Worm (Caenorhabditis elegans) whole organism, young adult: ENCODE results near the gene acn-1.
A peak's percentile ranks its signal among the peaks of the same experiment; 100 is the strongest.

Source experiments
- B0261.1 ChIP-seq: sonication (generic microtip); optimal IDR thresholded peaks from 2 replicates; lab custom pipeline; 2016; ENCODE audit warnings: mild to moderate bottlenecking, missing genetic modification characterization, moderate library complexity, missing compliant biosample characterization
- C06A6.2 ChIP-seq: fragments of 200-800 bp; sonication (Bioruptor generic); conservative IDR thresholded peaks from 2 replicates; pipeline ENCODE4 v1.3.6; 2022; ENCODE audit warnings: missing genetic modification characterization, missing compliant biosample characterization
- F22D6.2 ChIP-seq: sonication (generic microtip); optimal IDR thresholded peaks from 2 replicates; lab custom pipeline; 2016; ENCODE audit warnings: mild to moderate bottlenecking, missing genetic modification characterization, missing compliant biosample characterization
- F33H1.4 ChIP-seq: fragments of 200-800 bp; sonication (Bioruptor generic); IDR thresholded peaks from 2 replicates; pipeline ENCODE4 v1.3.6; 2022; ENCODE audit warnings: missing genetic modification reagents, missing genetic modification characterization, missing compliant biosample characterization
- F49E8.2 ChIP-seq: sonication (generic microtip); optimal IDR thresholded peaks from 3 replicates; lab custom pipeline; 2017; ENCODE audit warnings: missing genetic modification characterization, mild to moderate bottlenecking, missing compliant biosample characterization, antibody characterized with exemption, moderate library complexity; ENCODE audit not compliant: insufficient read depth
- F57A8.1 ChIP-seq: fragments of 200-800 bp; sonication (Bioruptor generic); optimal IDR thresholded peaks from 2 replicates; lab custom pipeline; 2018; ENCODE audit warnings: mild to moderate bottlenecking, missing genetic modification characterization, moderate library complexity, missing compliant biosample characterization
- K11D2.4 ChIP-seq: fragments of 200-800 bp; sonication (Bioruptor generic); IDR thresholded peaks from 2 replicates; pipeline ENCODE4 v1.3.6; 2022; ENCODE audit warnings: missing genetic modification reagents, missing genetic modification characterization, missing compliant biosample characterization
- T26A5.8 ChIP-seq: sonication (generic microtip); optimal IDR thresholded peaks from 2 replicates; lab custom pipeline; 2016; ENCODE audit warnings: missing genetic modification characterization, missing compliant biosample characterization
- Y56A3A.18 ChIP-seq: fragments of 200-800 bp; sonication (Bioruptor generic); IDR thresholded peaks from 2 replicates; pipeline ENCODE4 v1.3.6; 2022; ENCODE audit warnings: missing genetic modification reagents, missing genetic modification characterization, missing compliant biosample characterization
- Y67H2A.10 ChIP-seq: fragments of 200-800 bp; sonication (Bioruptor generic); conservative IDR thresholded peaks from 2 replicates; pipeline ENCODE4 v1.3.6; 2022; ENCODE audit warnings: missing genetic modification reagents, missing genetic modification characterization, missing compliant biosample characterization
- atf-7 ChIP-seq: sonication (generic microtip); optimal IDR thresholded peaks from 2 replicates; lab custom pipeline; 2017; ENCODE audit warnings: mild to moderate bottlenecking, missing genetic modification characterization, missing compliant biosample characterization
- bed-2 ChIP-seq: fragments of 200-800 bp; sonication (Bioruptor generic); IDR thresholded peaks from 2 replicates; pipeline ENCODE4 v1.3.6; 2022; ENCODE audit warnings: missing genetic modification reagents, missing genetic modification characterization, missing compliant biosample characterization
- cebp-1 ChIP-seq, 2 experiments: fragments of 200-800 bp in 1 of 2; sonication (Bioruptor generic) in 1 of 2; sonication (generic microtip) in 1 of 2; IDR thresholded peaks in 1 of 2; optimal IDR thresholded peaks in 1 of 2; 2 replicates each; pipeline versions ENCODE4 v1.3.6 to Lab custom; 2017 to 2022; ENCODE audit warnings: missing compliant biosample characterization in 2 of 2, missing genetic modification characterization in 2 of 2, mild to moderate bottlenecking in 1 of 2, missing genetic modification reagents in 1 of 2, moderate library complexity in 1 of 2
- ceh-100 ChIP-seq: fragments of 200-800 bp; sonication (Bioruptor generic); IDR thresholded peaks from 2 replicates; pipeline ENCODE4 v1.3.6; 2022; ENCODE audit warnings: missing genetic modification reagents, missing genetic modification characterization, missing compliant biosample characterization
- ceh-58 ChIP-seq: fragments of 200-800 bp; sonication (Bioruptor generic); IDR thresholded peaks from 2 replicates; pipeline ENCODE4 v1.3.6; 2022; ENCODE audit warnings: missing genetic modification characterization, missing compliant biosample characterization
- chd-7 ChIP-seq: sonication (generic microtip); optimal IDR thresholded peaks from 2 replicates; lab custom pipeline; 2016; ENCODE audit warnings: mild to moderate bottlenecking, missing genetic modification characterization, moderate library complexity, missing compliant biosample characterization
- dpff-1 ChIP-seq: sonication (generic microtip); optimal IDR thresholded peaks from 2 replicates; lab custom pipeline; 2017; ENCODE audit warnings: mild to moderate bottlenecking, missing genetic modification characterization, missing compliant biosample characterization
- efl-1 ChIP-seq: fragments of 150-350 bp; optimal IDR thresholded peaks from 2 replicates; lab custom pipeline; 2014; ENCODE audit warnings: missing biosample characterization, missing genetic modification reagents, missing genetic modification characterization
- egl-18 ChIP-seq: fragments of 200-800 bp; sonication (Bioruptor generic); IDR thresholded peaks from 2 replicates; pipeline ENCODE4 v1.3.6; 2022; ENCODE audit warnings: missing genetic modification reagents, missing genetic modification characterization, missing compliant biosample characterization
- egl-44 ChIP-seq: fragments of 200-800 bp; sonication (Bioruptor generic); IDR thresholded peaks from 2 replicates; pipeline ENCODE4 v1.3.6; 2022; ENCODE audit warnings: missing genetic modification reagents, missing genetic modification characterization, missing compliant biosample characterization
- egrh-3 ChIP-seq: fragments of 200-800 bp; sonication (Bioruptor generic); IDR thresholded peaks from 2 replicates; pipeline ENCODE4 v1.3.6; 2022; ENCODE audit warnings: missing genetic modification reagents, missing genetic modification characterization, missing compliant biosample characterization
- ekl-4 ChIP-seq: fragments of 200-800 bp; sonication (Bioruptor generic); IDR thresholded peaks from 2 replicates; pipeline ENCODE4 v1.3.6; 2022; ENCODE audit warnings: missing genetic modification reagents, missing genetic modification characterization, missing compliant biosample characterization
- him-1 ChIP-seq: sonication (generic microtip); optimal IDR thresholded peaks from 2 replicates; lab custom pipeline; 2016; ENCODE audit warnings: missing genotype, missing genetic modification reagents, missing genetic modification characterization, missing compliant biosample characterization
- hlh-12 ChIP-seq: sonication (generic microtip); optimal IDR thresholded peaks from 2 replicates; lab custom pipeline; 2016; ENCODE audit warnings: missing genetic modification characterization, missing compliant biosample characterization
- hlh-26 ChIP-seq: fragments of 200-800 bp; sonication (Bioruptor generic); conservative IDR thresholded peaks from 2 replicates; pipeline ENCODE4 v1.3.6; 2022; ENCODE audit warnings: missing genetic modification reagents, missing genetic modification characterization, missing compliant biosample characterization
- hmg-20 ChIP-seq: fragments of 200-800 bp; sonication (Bioruptor generic); IDR thresholded peaks from 2 replicates; pipeline ENCODE4 v1.3.6; 2022; ENCODE audit warnings: missing genetic modification reagents, missing genetic modification characterization, missing compliant biosample characterization
- let-526 ChIP-seq: fragments of 200-800 bp; sonication (Bioruptor generic); IDR thresholded peaks from 2 replicates; pipeline ENCODE4 v1.3.6; 2022; ENCODE audit warnings: missing genetic modification reagents, missing genetic modification characterization, missing compliant biosample characterization
- let-607 ChIP-seq, 2 experiments: fragments of 200-800 bp in 1 of 2; sonication (Bioruptor generic) in 1 of 2; sonication (generic microtip) in 1 of 2; optimal IDR thresholded peaks; 2 replicates each; lab custom pipeline; 2016 to 2018; ENCODE audit warnings: mild to moderate bottlenecking in 2 of 2, missing compliant biosample characterization in 2 of 2, missing genetic modification characterization in 2 of 2, moderate library complexity in 2 of 2, missing genotype in 1 of 2
- lin-35 ChIP-seq, 3 experiments: fragments of 150-350 bp in 2 of 3; sonication (generic microtip) in 1 of 3; optimal IDR thresholded peaks; 2 replicates each; lab custom pipeline; 2014 to 2018; ENCODE audit warnings: missing biosample characterization in 3 of 3, missing genetic modification characterization in 3 of 3, missing genetic modification reagents in 3 of 3
- lin-54 ChIP-seq: fragments of 200-800 bp; sonication (Bioruptor generic); optimal IDR thresholded peaks from 2 replicates; lab custom pipeline; 2018; ENCODE audit warnings: mild to moderate bottlenecking, missing genetic modification characterization, missing compliant biosample characterization
- lir-1 ChIP-seq: fragments of 200-800 bp; sonication (Bioruptor generic); conservative IDR thresholded peaks from 2 replicates; pipeline ENCODE4 v1.3.6; 2022; ENCODE audit warnings: missing genetic modification reagents, missing genetic modification characterization, missing compliant biosample characterization
- lsl-1 ChIP-seq: fragments of 200-800 bp; sonication (Bioruptor generic); optimal IDR thresholded peaks from 2 replicates; lab custom pipeline; 2018; ENCODE audit warnings: mild to moderate bottlenecking, missing genetic modification characterization, moderate library complexity, missing compliant biosample characterization
- madf-10 ChIP-seq: sonication (generic microtip); optimal IDR thresholded peaks from 2 replicates; lab custom pipeline; 2016; ENCODE audit warnings: mild to moderate bottlenecking, missing genetic modification characterization, missing compliant biosample characterization
- mcd-1 ChIP-seq: fragments of 200-800 bp; sonication (Bioruptor generic); IDR thresholded peaks from 2 replicates; pipeline ENCODE4 v1.3.6; 2022; ENCODE audit warnings: missing genetic modification reagents, missing genetic modification characterization, missing compliant biosample characterization
- mel-28 ChIP-seq: sonication (generic microtip); optimal IDR thresholded peaks from 2 replicates; lab custom pipeline; 2016; ENCODE audit warnings: borderline replicate concordance, mild to moderate bottlenecking, missing genetic modification characterization, missing compliant biosample characterization
- nfya-2 ChIP-seq: fragments of 200-800 bp; sonication (Bioruptor generic); IDR thresholded peaks from 2 replicates; pipeline ENCODE4 v1.3.6; 2022; ENCODE audit warnings: missing genetic modification reagents, missing genetic modification characterization, missing compliant biosample characterization
- nfyb-1 ChIP-seq: fragments of 200-800 bp; sonication (Bioruptor generic); IDR thresholded peaks from 2 replicates; pipeline ENCODE4 v1.3.6; 2022; ENCODE audit warnings: missing genetic modification reagents, missing genetic modification characterization, missing compliant biosample characterization
- nhr-120 ChIP-seq: fragments of 200-800 bp; sonication (Bioruptor generic); IDR thresholded peaks from 2 replicates; pipeline ENCODE4 v1.3.6; 2022; ENCODE audit warnings: missing genetic modification characterization, missing compliant biosample characterization
- nhr-179 ChIP-seq: sonication (generic microtip); optimal IDR thresholded peaks from 2 replicates; lab custom pipeline; 2016; ENCODE audit warnings: mild to moderate bottlenecking, missing genetic modification characterization, missing compliant biosample characterization
- nhr-27 ChIP-seq: fragments of 200-800 bp; sonication (Bioruptor generic); optimal IDR thresholded peaks from 2 replicates; lab custom pipeline; 2018; ENCODE audit warnings: mild to moderate bottlenecking, missing genetic modification characterization, moderate library complexity, missing compliant biosample characterization
- nhr-90 ChIP-seq: sonication (generic microtip); optimal IDR thresholded peaks from 2 replicates; lab custom pipeline; 2016; ENCODE audit warnings: missing genotype, mild to moderate bottlenecking, missing genetic modification characterization, missing compliant biosample characterization
- rcor-1 ChIP-seq: fragments of 200-800 bp; sonication (Bioruptor generic); IDR thresholded peaks from 2 replicates; pipeline ENCODE4 v1.3.6; 2022; ENCODE audit warnings: missing genetic modification reagents, missing genetic modification characterization, missing compliant biosample characterization
- sea-2 ChIP-seq: fragments of 200-800 bp; sonication (Bioruptor generic); IDR thresholded peaks from 2 replicates; pipeline ENCODE4 v1.3.6; 2022; ENCODE audit warnings: missing genetic modification characterization, missing compliant biosample characterization
- snpc-1.1 ChIP-seq: sonication (generic microtip); optimal IDR thresholded peaks from 2 replicates; lab custom pipeline; 2017; ENCODE audit warnings: missing genetic modification characterization, mild to moderate bottlenecking, missing compliant biosample characterization, antibody characterized with exemption, moderate library complexity, missing genotype, missing genetic modification reagents; ENCODE audit not compliant: insufficient read depth
- sptf-2 ChIP-seq: fragments of 200-800 bp; sonication (Bioruptor generic); optimal IDR thresholded peaks from 2 replicates; lab custom pipeline; 2018; ENCODE audit warnings: mild to moderate bottlenecking, missing genetic modification characterization, missing compliant biosample characterization
- tbx-9 ChIP-seq: sonication (generic microtip); optimal IDR thresholded peaks from 2 replicates; lab custom pipeline; 2016; ENCODE audit warnings: borderline replicate concordance, missing genetic modification characterization, inconsistent platforms, missing compliant biosample characterization
- ztf-22 ChIP-seq: fragments of 200-800 bp; sonication (Bioruptor generic); optimal IDR thresholded peaks from 2 replicates; lab custom pipeline; 2018; ENCODE audit warnings: mild to moderate bottlenecking, missing genetic modification characterization, moderate library complexity, missing compliant biosample characterization

Gene acn-1

ce11 chrX:5100738-5101379 is 4.0 kb upstream of the acn-1 start, which contains the start of gene vit-2 (continued):
- TF ChIP-seq snpc-1.1, result no peak
- TF ChIP-seq nfya-2, result no peak
- no peak for TF ChIP-seq dpff-1 (tag; lab: Kevin White, UChicago)
- no peak for TF ChIP-seq madf-10 (tag; lab: Kevin White, UChicago)
- TF ChIP-seq F22D6.2 (tag; lab: Kevin White, UChicago), result no peak
- no peak for TF ChIP-seq egl-44 (GFP tag; lab: Robert Waterston, UW)
- TF ChIP-seq efl-1 (GFP tag; lab: Kevin White, UChicago), result no peak
- no peak for TF ChIP-seq nhr-27
- TF ChIP-seq egl-18 (GFP tag; lab: Robert Waterston, UW), result no peak
- TF ChIP-seq lir-1, result no peak
- no peak for TF ChIP-seq bed-2 (GFP tag; lab: Robert Waterston, UW)
- peak; percentile 47 for TF ChIP-seq nhr-179 (tag; lab: Kevin White, UChicago)
- peak; percentile 74; the same call in 1 of the 2 replicates for TF ChIP-seq let-526 (GFP tag; lab: Robert Waterston, UW)
- TF ChIP-seq C06A6.2, result no peak
- TF ChIP-seq Y67H2A.10, result no peak
- TF ChIP-seq atf-7 (tag; lab: Kevin White, UChicago), result peak; percentile 45
- no peak for TF ChIP-seq rcor-1 (GFP tag; lab: Robert Waterston, UW)
- no peak for TF ChIP-seq mel-28 (tag; lab: Kevin White, UChicago)
- TF ChIP-seq B0261.1 (tag; lab: Kevin White, UChicago), result no peak
- no peak for TF ChIP-seq F33H1.4
- no peak for TF ChIP-seq lsl-1 (GFP tag; lab: Kevin White, UChicago)
- no peak for TF ChIP-seq T26A5.8 (tag; lab: Kevin White, UChicago)
- TF ChIP-seq ceh-58 (GFP tag; lab: Robert Waterston, UW), result no peak
- no peak for TF ChIP-seq Y56A3A.18 (GFP tag; lab: Robert Waterston, UW)
- no peak for TF ChIP-seq hlh-26 (GFP tag; lab: Robert Waterston, UW)
- no peak for TF ChIP-seq cebp-1 (GFP tag; IDR thresholded peaks at IDR 0.05; lab: Robert Waterston, UW)
- TF ChIP-seq cebp-1 (tag; optimal IDR thresholded peaks at IDR 0.05; lab: Kevin White, UChicago), result peak; percentile 59
- no peak for TF ChIP-seq F57A8.1 (GFP tag; lab: Kevin White, UChicago)
- peak; percentile 49; the same call in 1 of the 2 replicates for TF ChIP-seq mcd-1
- no peak for TF ChIP-seq hlh-12
- no peak for TF ChIP-seq K11D2.4 (GFP tag; lab: Robert Waterston, UW)
- TF ChIP-seq tbx-9 (tag; lab: Kevin White, UChicago), result no peak
- peak; percentile 21 for TF ChIP-seq ztf-22 (GFP tag; lab: Kevin White, UChicago)
- TF ChIP-seq sptf-2 (GFP tag; lab: Kevin White, UChicago), result no peak
- TF ChIP-seq ekl-4 (GFP tag; lab: Robert Waterston, UW), result peak; percentile 54; the same call in 1 of the 2 replicates
- no peak for TF ChIP-seq him-1
- TF ChIP-seq lin-35 (GFP tag; optimal IDR thresholded peaks at IDR 0.05; lab: Kevin White, UChicago), result no peak
- no peak for TF ChIP-seq F49E8.2 (tag; lab: Kevin White, UChicago)
- TF ChIP-seq chd-7, result peak; percentile 44
- peak; percentile 72 to 76 for TF ChIP-seq let-607 (tag; optimal IDR thresholded peaks at IDR 0.05; lab: Kevin White, UChicago)
- peak; percentile 70 for TF ChIP-seq nhr-90
- TF ChIP-seq nfyb-1 (GFP tag; lab: Robert Waterston, UW), result peak; percentile 83
- TF ChIP-seq lin-54 (GFP tag; lab: Kevin White, UChicago), result no peak
- no peak for TF ChIP-seq ceh-100 (GFP tag; lab: Robert Waterston, UW)
- no peak for TF ChIP-seq sea-2
- TF ChIP-seq nhr-120 (GFP tag; lab: Robert Waterston, UW), result no peak
- TF ChIP-seq egrh-3 (GFP tag; lab: Robert Waterston, UW), result peak; percentile 56; the same call in 1 of the 2 replicates
- TF ChIP-seq hmg-20, result no peak
